Fruit fly (Drosophila melanogaster) Kc167 (cell line): Measurements from ENCODE around the gene Cog2.

Source experiments
- Myc ChIP-seq: fragments of >200 bp; optimal IDR thresholded peaks from 2 replicates; lab custom pipeline; 2017; ENCODE audit warnings: missing external identifiers
- Sin3A ChIP-seq: fragments of >200 bp; optimal IDR thresholded peaks from 2 replicates; lab custom pipeline; 2018; ENCODE audit warnings: missing external identifiers
- h ChIP-seq: fragments of >200 bp; optimal IDR thresholded peaks from 3 replicates; lab custom pipeline; 2018; ENCODE audit warnings: missing external identifiers
- insv ChIP-seq: fragments of >200 bp; optimal IDR thresholded peaks from 3 replicates; lab custom pipeline; 2018; ENCODE audit warnings: missing external identifiers
- psq ChIP-seq: fragments of >200 bp; optimal IDR thresholded peaks from 2 replicates; lab custom pipeline; 2017; ENCODE audit warnings: missing external identifiers
- ttk ChIP-seq: sonication (Bioruptor generic); optimal IDR thresholded peaks from 2 replicates; lab custom pipeline; 2017; ENCODE audit warnings: missing external identifiers

The Cog2 gene

DNA sequence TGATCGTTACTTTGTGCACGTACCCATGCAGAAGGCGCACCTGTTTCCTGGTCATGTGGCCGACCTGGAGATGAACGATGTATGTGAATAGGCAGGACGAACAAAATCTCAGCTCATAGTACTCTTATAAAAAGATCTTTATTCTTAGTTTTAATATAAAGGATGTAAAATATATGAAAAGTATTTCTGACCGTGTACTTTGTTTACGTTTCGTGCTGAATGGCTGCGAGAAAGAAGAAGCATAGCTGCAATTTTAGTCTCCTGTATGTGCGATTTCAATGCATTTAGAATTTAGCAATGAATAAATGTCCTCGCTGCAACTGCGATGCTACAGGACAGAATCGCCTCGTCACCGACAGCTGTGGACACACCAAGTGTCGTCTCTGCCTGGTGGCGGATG lies 13.6 kb downstream of the Cog2 start, which contains the start of the genes CG42726 and CG42727:
Gene CG42726, plus strand, starts transcription at position 227 of the 400 bp plus-strand sequence.
Gene CG42727, plus strand, starts transcription at position 227 of the 400 bp plus-strand sequence.
- no peak for TF ChIP-seq ttk (lab: Kevin White, UChicago)
- TF ChIP-seq h (lab: Kevin White, UChicago), result no peak
- no peak for TF ChIP-seq Sin3A (lab: Kevin White, UChicago)

DNA sequence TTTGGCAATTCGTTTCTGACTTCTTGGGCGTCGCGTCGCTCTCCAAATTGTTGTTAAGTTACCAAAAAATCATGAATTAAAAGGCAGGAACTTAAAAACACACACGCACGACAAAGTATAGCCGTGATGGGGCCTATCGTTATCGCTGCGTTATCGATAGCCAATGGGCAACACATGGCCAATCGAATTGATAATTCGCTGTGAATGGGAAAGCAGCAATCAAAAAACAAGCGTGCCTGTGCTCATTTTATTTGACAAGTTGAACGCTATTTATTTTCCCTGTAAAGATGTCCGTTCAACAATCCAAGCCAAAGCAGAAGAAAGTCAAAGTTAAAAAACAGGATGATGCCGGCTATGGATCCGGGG lies 15.5 kb downstream of the Cog2 start, which contains the start of the genes Surf4 and CG31301:
Gene Surf4, minus strand, starts transcription at position 159 of the 366 bp plus-strand sequence.
Gene CG31301, plus strand, starts transcription at position 188 of the 366 bp plus-strand sequence.
- TF ChIP-seq ttk (lab: Kevin White, UChicago), result no peak
- no peak for TF ChIP-seq h (lab: Kevin White, UChicago)
- TF ChIP-seq insv (lab: Kevin White, UChicago), result no peak
- no peak for TF ChIP-seq Myc (lab: Kevin White, UChicago)
- TF ChIP-seq psq (lab: Kevin White, UChicago), result no peak
- TF ChIP-seq Sin3A (lab: Kevin White, UChicago), result no peak

DNA sequence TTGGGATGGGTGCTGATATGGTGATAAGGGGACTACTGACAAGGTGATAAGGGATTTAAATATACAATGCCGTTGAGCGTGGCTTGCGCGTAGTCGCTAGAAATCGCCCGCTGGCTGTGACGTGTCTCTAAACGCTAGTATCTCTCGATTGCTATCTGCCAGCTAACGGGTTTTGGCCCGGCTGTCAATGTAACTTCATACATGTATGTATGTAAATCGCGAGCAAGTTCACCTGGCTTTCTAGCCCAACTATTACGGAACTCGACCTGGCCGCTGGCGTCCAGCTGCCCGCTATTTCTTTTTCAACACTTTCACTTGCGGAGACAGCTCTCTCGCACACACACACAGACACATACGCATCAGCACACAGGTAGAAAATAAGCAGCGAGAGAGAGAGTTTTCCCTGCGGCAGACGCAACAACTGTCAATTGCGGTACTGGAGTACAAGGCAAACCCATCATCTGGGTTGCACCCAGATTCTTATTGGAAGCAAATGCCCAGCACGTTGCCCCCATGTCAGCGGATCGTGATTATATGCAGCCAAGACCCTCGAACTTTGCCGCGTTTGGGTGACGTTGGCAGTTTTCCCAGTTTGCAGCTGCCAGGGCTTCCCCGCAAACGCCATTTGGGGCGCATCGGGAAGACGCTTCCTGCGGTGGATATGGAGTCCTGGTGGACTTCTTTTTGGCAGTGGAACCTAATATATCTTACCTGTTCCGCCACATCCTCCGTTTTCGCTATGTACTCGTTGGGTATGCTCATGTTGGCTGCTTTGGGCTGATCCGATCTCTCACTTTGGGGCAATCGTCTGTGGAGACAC lies 16.0 kb downstream of the Cog2 start:
- TF ChIP-seq h (lab: Kevin White, UChicago) (no peak), psq (lab: Kevin White, UChicago) (no peak), Myc (lab: Kevin White, UChicago) (no peak), insv (lab: Kevin White, UChicago) (no peak)

DNA sequence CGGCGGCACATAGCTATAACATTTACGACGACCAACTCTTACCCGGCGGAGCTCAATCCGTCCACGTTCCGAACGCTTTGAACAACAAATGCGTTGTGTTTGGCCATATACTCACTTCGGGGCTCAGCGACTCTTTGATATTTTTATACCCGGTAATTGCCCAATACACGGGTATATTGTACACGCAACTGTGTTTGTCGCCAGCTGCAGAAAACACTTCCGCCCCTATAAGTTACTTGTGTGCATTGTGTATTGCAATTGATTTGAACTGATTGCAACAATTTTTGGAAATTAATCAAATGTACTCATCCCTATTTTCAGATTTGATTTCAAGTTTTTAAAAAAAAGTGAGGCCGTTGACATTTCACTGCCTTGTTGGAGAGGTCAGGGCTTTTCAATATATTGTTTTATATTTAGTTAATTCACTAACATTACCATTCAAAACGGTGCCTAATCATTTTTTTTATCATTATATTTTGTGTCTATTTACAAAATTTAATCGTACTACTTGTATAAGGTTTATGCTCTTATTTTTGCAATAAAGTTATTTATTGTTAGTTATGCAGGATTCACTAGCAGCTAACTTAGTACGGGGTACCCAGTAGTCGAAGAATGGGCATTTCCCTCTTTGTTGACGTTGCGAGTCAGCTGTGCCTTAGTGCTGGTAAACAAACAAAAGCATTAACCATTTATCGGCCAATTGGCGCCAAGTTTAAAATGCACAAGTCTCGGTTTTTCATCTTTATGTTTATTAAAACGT lies 18.4 kb downstream of the Cog2 start, which contains the start of gene Nagk:
Gene Nagk, minus strand, starts transcription at position 331 of the 760 bp plus-strand sequence.
- TF ChIP-seq Sin3A (lab: Kevin White, UChicago) (no peak), psq (lab: Kevin White, UChicago) (no peak), ttk (lab: Kevin White, UChicago) (no peak), h (lab: Kevin White, UChicago) (no peak), insv (lab: Kevin White, UChicago) (no peak)

DNA sequence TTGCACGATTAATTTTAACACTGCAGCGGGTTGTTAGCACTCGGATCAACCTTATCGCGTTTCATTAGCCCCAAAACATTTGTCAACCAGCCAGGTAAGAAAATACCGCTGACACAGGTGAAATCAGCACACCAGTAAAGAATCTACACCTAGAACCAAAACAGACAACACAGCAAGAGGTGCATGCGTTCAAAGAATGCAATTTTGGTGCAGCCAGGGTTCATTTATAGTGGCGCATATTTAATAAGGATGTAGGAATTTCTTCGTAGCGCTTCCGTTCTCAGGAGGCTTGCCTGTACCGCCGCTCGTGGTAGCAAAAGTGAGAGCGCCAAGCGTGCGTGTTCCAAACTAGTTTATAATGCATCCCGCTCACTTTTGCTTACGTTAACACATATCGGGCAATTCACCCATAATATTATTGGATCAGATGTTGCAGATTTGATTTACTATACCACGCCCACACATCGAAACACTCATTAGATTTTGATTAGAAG lies 19.0 kb downstream of the Cog2 start:
- TF ChIP-seq h (lab: Kevin White, UChicago) (no peak), Myc (lab: Kevin White, UChicago) (no peak)

DNA sequence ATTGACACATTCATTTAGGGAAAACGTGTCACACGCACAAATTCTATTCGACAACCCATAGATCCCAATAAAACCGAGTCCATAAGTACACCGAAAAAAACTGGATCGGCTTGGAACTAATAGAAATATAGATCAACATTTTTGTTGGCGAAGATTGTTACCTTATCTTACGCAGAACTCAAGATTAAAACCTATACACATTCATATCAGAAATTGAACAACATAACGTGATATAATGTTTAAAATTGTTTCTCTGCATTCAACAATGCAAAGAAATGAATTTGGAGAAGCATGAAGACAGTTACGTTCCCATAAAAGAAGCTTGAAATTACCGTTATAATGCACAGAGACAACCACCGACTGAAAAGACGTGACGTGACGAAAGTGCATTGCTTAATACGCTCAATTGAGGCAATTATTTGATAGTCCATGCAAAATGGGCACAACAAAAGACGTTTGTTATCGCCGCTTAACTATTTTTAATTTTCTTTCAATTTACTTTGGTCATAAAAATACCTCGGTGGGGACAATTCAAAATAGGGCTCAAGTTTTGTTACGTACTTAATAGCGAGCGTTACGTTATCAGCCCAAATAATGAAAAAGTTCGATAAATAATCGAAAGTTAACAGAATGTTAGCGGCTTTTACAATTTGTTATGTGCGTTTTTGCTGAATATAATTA lies 21.3 kb downstream of the Cog2 start, which contains the start of gene SerRS-m:
Gene SerRS-m, plus strand, starts transcription at position 616 of the 681 bp plus-strand sequence.
- TF ChIP-seq ttk (lab: Kevin White, UChicago) (no peak), Sin3A (lab: Kevin White, UChicago) (no peak), h (lab: Kevin White, UChicago) (no peak), Myc (lab: Kevin White, UChicago) (no peak), insv (lab: Kevin White, UChicago) (no peak), psq (lab: Kevin White, UChicago) (no peak)

DNA sequence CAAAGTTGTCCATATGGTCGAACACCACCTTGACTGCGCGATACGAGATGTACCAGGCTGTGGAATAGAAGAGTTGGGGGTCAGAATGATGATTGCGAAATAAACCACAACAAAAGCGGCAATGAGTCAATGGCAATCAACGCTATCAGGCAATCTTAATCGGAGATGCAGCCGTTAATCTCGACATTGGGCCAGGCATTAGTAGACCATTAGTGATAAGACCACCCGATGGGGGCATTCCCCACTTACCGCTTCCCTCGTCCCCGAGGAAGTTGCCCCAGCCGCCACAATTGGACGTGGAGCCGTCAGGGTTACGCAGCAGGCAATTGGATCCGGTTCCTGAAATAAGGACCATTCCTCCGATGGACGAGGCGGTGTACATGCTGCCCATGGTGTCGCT lies 22.3 kb downstream of the Cog2 start:
- TF ChIP-seq h (lab: Kevin White, UChicago), result no peak
- no peak for TF ChIP-seq ttk (lab: Kevin White, UChicago)
- TF ChIP-seq psq (lab: Kevin White, UChicago), result no peak
- TF ChIP-seq Sin3A (lab: Kevin White, UChicago), result no peak
- no peak for TF ChIP-seq insv (lab: Kevin White, UChicago)
- TF ChIP-seq Myc (lab: Kevin White, UChicago), result no peak

DNA sequence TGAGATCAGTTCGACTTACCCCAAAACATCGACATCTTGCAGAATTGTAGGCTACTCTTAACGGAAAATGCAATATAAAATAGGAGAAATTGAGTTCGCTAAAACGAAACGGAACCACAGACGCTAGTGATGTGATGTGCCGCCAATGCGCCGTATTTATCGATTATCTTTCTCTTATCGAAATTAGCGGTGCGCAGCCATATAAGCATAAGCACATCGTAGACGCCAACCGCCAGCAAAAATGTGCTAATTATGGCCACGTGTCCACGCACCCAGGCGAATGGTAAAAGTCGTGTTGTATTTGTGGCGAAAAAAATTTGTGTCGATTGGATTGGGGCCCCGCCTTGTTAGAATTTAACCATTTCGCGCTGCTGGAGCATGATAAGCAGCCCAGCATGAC lies 28.5 kb downstream of the Cog2 start, which contains the start of the genes Fkbp39 and Cyfip:
Gene Fkbp39, minus strand, starts transcription at position 140 of the 400 bp plus-strand sequence.
Gene Cyfip, plus strand, starts transcription at position 273 of the 400 bp plus-strand sequence.
- TF ChIP-seq Myc (lab: Kevin White, UChicago) (no peak), h (lab: Kevin White, UChicago) (no peak), psq (lab: Kevin White, UChicago) (no peak)

DNA sequence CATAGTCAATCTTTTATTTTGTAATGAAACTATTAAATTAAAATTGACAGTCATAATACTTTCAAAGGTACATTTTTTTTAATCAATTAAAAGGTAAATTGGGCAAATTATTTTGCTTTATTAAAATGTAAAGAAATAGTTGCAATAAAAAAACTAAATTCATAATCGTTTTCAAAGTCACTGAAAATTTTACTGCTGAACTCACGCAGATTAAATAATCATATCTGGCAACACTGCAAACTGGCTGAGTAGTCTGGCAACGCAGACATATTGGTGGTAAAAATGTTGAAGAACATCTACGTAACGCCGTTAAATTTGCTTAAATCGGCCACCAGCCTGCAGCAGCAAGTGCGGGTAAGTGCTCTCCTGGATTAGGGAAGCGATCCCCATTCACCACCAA lies 31.0 kb downstream of the Cog2 start, which contains the start of gene mRpL9:
Gene mRpL9, plus strand, starts transcription at position 267 of the 400 bp plus-strand sequence.
- TF ChIP-seq Sin3A (lab: Kevin White, UChicago), result no peak
- no peak for TF ChIP-seq ttk (lab: Kevin White, UChicago)
- TF ChIP-seq psq (lab: Kevin White, UChicago), result no peak
- TF ChIP-seq h (lab: Kevin White, UChicago), result no peak
- no peak for TF ChIP-seq Myc (lab: Kevin White, UChicago)
- TF ChIP-seq insv (lab: Kevin White, UChicago), result no peak

DNA sequence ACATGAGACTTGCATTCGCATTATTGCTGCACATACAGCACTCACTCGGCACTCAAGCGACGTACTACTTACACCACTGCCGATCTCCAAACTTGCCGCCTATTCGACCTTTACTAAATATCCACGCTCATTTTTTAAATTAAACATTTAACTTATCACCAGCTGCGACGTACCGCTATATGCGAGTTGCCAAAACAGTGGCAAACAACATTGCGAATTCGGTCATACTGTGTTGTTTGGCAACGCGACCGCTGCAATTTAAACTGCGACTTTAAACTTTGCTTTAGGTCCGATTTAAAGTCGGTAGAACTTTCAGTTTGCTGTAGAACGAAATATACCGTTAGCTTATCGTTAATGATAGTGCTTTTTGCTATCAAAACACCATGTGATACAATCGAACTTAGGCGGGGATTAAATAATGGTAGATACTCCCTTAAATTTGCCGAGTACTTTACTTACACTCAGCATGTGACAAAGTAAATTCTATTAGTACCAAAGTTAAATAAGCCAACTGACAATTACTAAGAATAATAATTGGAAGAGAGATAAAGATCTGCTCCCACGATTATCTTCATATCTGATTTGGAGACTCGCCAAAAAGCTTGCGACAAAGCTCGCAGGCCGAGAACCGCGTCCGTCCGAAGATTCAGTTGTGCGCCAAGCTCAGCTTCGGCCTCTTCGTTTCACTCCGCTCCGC lies 33.2 kb downstream of the Cog2 start, which contains the start of the genes CG6236 and ea:
Gene CG6236, minus strand, starts transcription at position 187 of the 697 bp plus-strand sequence.
Gene ea, plus strand, starts transcription at position 647 of the 697 bp plus-strand sequence.
- TF ChIP-seq ttk (lab: Kevin White, UChicago) (no peak), Myc (lab: Kevin White, UChicago) (no peak), psq (lab: Kevin White, UChicago) (no peak), Sin3A (lab: Kevin White, UChicago) (no peak), insv (lab: Kevin White, UChicago) (no peak), h (lab: Kevin White, UChicago) (no peak)
